Worm (Caenorhabditis elegans) whole organism, L3 larva: ENCODE data around the gene D2024.5.

Source experiments
- R02D3.7 ChIP-seq: fragments of 150-350 bp; optimal IDR thresholded peaks from 2 replicates; lab custom pipeline; 2014; ENCODE audit warnings: missing biosample characterization, missing genetic modification characterization
- ZK546.5 ChIP-seq: sonication (generic microtip); optimal IDR thresholded peaks from 2 replicates; lab custom pipeline; 2017; ENCODE audit warnings: missing biosample characterization, missing genetic modification characterization
- ceh-16 ChIP-seq: sonication (generic microtip); optimal IDR thresholded peaks from 2 replicates; lab custom pipeline; 2017; ENCODE audit warnings: missing biosample characterization, missing genetic modification characterization
- ceh-28 ChIP-seq: fragments of 150-350 bp; optimal IDR thresholded peaks from 2 replicates; lab custom pipeline; 2014; ENCODE audit warnings: missing biosample characterization, missing genetic modification reagents, missing genetic modification characterization
- ceh-82 ChIP-seq: fragments of 150-350 bp; optimal IDR thresholded peaks from 2 replicates; lab custom pipeline; 2014; ENCODE audit warnings: missing biosample characterization, missing genetic modification characterization
- daf-12 ChIP-seq: fragments of 150-350 bp; optimal IDR thresholded peaks from 2 replicates; lab custom pipeline; 2014; ENCODE audit warnings: missing biosample characterization, missing genetic modification reagents, missing genetic modification characterization
- egl-27 ChIP-seq: sonication (generic microtip); optimal IDR thresholded peaks from 4 replicates; lab custom pipeline; 2017; ENCODE audit warnings: missing biosample characterization, missing genetic modification reagents, missing genetic modification characterization
- egl-5 ChIP-seq: fragments of 150-350 bp; optimal IDR thresholded peaks from 2 replicates; lab custom pipeline; 2017; ENCODE audit warnings: missing biosample characterization, missing genetic modification reagents, missing genetic modification characterization, inconsistent platforms
- elt-1 ChIP-seq: fragments of 150-350 bp; optimal IDR thresholded peaks from 2 replicates; lab custom pipeline; 2014; ENCODE audit warnings: missing biosample characterization, missing genetic modification characterization
- elt-2 ChIP-seq: sonication (generic microtip); optimal IDR thresholded peaks from 2 replicates; lab custom pipeline; 2016; ENCODE audit warnings: missing genetic modification reagents, mild to moderate bottlenecking, missing genetic modification characterization, missing compliant biosample characterization
- elt-3 ChIP-seq, 3 experiments: fragments of 150-350 bp in 1 of 3; sonication (generic microtip) in 2 of 3; optimal IDR thresholded peaks; 2 replicates in 2 of 3; 4 replicates in 1 of 3; lab custom pipeline; 2014 to 2017; ENCODE audit warnings: missing biosample characterization in 3 of 3, missing genetic modification characterization in 3 of 3
- eor-1 ChIP-seq, 2 experiments: fragments of 150-350 bp; optimal IDR thresholded peaks; 2 replicates each; lab custom pipeline; 2014 to 2018; ENCODE audit warnings: missing biosample characterization in 2 of 2, missing genetic modification characterization in 2 of 2
- fkh-10 ChIP-seq: sonication (generic microtip); optimal IDR thresholded peaks from 2 replicates; lab custom pipeline; 2017; ENCODE audit warnings: missing biosample characterization, missing genetic modification reagents, missing genetic modification characterization
- fkh-2 ChIP-seq: fragments of 150-350 bp; optimal IDR thresholded peaks from 2 replicates; lab custom pipeline; 2014; ENCODE audit warnings: missing biosample characterization, missing genetic modification reagents, missing genetic modification characterization
- fos-1 ChIP-seq: fragments of 150-350 bp; optimal IDR thresholded peaks from 2 replicates; lab custom pipeline; 2014; ENCODE audit warnings: missing biosample characterization, missing genetic modification characterization
- hmg-11 ChIP-seq: sonication (generic microtip); optimal IDR thresholded peaks from 2 replicates; lab custom pipeline; 2016; ENCODE audit warnings: missing genetic modification characterization, missing compliant biosample characterization
- jun-1 ChIP-seq: fragments of 150-350 bp; optimal IDR thresholded peaks from 2 replicates; lab custom pipeline; 2014; ENCODE audit warnings: missing biosample characterization, missing genetic modification reagents, missing genetic modification characterization
- lin-15B ChIP-seq: fragments of 150-350 bp; optimal IDR thresholded peaks from 2 replicates; lab custom pipeline; 2014; ENCODE audit warnings: missing biosample characterization, missing genetic modification characterization
- lin-39 ChIP-seq: fragments of 150-350 bp; optimal IDR thresholded peaks from 2 replicates; lab custom pipeline; 2018; ENCODE audit warnings: missing biosample characterization, missing genetic modification reagents, missing genetic modification characterization
- lsy-12 ChIP-seq: sonication (generic microtip); optimal IDR thresholded peaks from 2 replicates; lab custom pipeline; 2016; ENCODE audit warnings: mild to moderate bottlenecking, missing genetic modification characterization, missing compliant biosample characterization
- mdl-1 ChIP-seq: fragments of 150-350 bp; optimal IDR thresholded peaks from 2 replicates; lab custom pipeline; 2014; ENCODE audit warnings: missing biosample characterization, missing genetic modification characterization
- mml-1 ChIP-seq: fragments of 150-350 bp; sonication (generic microtip); optimal IDR thresholded peaks from 3 replicates; lab custom pipeline; 2014; ENCODE audit warnings: missing biosample characterization, missing genetic modification characterization
- nfya-1 ChIP-seq: sonication (generic microtip); optimal IDR thresholded peaks from 2 replicates; lab custom pipeline; 2017; ENCODE audit warnings: missing genetic modification characterization, mild to moderate bottlenecking, missing compliant biosample characterization, antibody characterized with exemption, moderate library complexity; ENCODE audit not compliant: insufficient read depth
- nhr-11 ChIP-seq: fragments of 150-350 bp; optimal IDR thresholded peaks from 2 replicates; lab custom pipeline; 2014; ENCODE audit warnings: missing biosample characterization, missing genetic modification characterization
- nhr-12 ChIP-seq: fragments of 150-350 bp; optimal IDR thresholded peaks from 2 replicates; lab custom pipeline; 2014; ENCODE audit warnings: missing biosample characterization, missing genetic modification characterization
- nhr-23 ChIP-seq: fragments of 150-350 bp; optimal IDR thresholded peaks from 2 replicates; lab custom pipeline; 2014; ENCODE audit warnings: missing biosample characterization, missing genetic modification reagents, missing genetic modification characterization
- nhr-25 ChIP-seq: sonication (generic microtip); optimal IDR thresholded peaks from 2 replicates; lab custom pipeline; 2017; ENCODE audit warnings: missing biosample characterization, missing genetic modification characterization
- nhr-28 ChIP-seq: fragments of 150-350 bp; optimal IDR thresholded peaks from 2 replicates; lab custom pipeline; 2014; ENCODE audit warnings: missing biosample characterization, missing genetic modification characterization
- nhr-43 ChIP-seq: sonication (generic microtip); optimal IDR thresholded peaks from 2 replicates; lab custom pipeline; 2016; ENCODE audit warnings: mild to moderate bottlenecking, missing genetic modification characterization, missing compliant biosample characterization; ENCODE audit not compliant: poor library complexity, severe bottlenecking
- nhr-67 ChIP-seq: fragments of 150-350 bp; optimal IDR thresholded peaks from 2 replicates; lab custom pipeline; 2014; ENCODE audit warnings: missing biosample characterization, missing genetic modification characterization
- nhr-77 ChIP-seq: fragments of 150-350 bp; optimal IDR thresholded peaks from 2 replicates; lab custom pipeline; 2014; ENCODE audit warnings: missing biosample characterization, missing genetic modification characterization
- pha-4 ChIP-seq: fragments of 150-350 bp; optimal IDR thresholded peaks from 2 replicates; lab custom pipeline; 2014; ENCODE audit warnings: missing biosample characterization, missing genetic modification reagents, missing genetic modification characterization
- pqm-1 ChIP-seq: fragments of 150-350 bp; optimal IDR thresholded peaks from 2 replicates; lab custom pipeline; 2017; ENCODE audit warnings: missing biosample characterization, missing genetic modification characterization, inconsistent platforms
- sea-2 ChIP-seq: fragments of 150-350 bp; sonication (generic microtip); optimal IDR thresholded peaks from 4 replicates; lab custom pipeline; 2014; ENCODE audit warnings: missing biosample characterization, missing genetic modification reagents, missing genetic modification characterization
- snpc-4 ChIP-seq: fragments of 150-350 bp; optimal IDR thresholded peaks from 2 replicates; lab custom pipeline; 2014; ENCODE audit warnings: missing biosample characterization, missing genetic modification characterization
- tbx-2 ChIP-seq: sonication (generic microtip); optimal IDR thresholded peaks from 2 replicates; lab custom pipeline; 2016; ENCODE audit warnings: mild to moderate bottlenecking, missing genetic modification characterization, missing compliant biosample characterization
- unc-39 ChIP-seq: sonication (generic microtip); optimal IDR thresholded peaks from 4 replicates; lab custom pipeline; 2017; ENCODE audit warnings: missing biosample characterization, missing genetic modification characterization
- unc-62 ChIP-seq: fragments of 150-350 bp; sonication (generic microtip); optimal IDR thresholded peaks from 4 replicates; lab custom pipeline; 2014; ENCODE audit warnings: missing biosample characterization, missing genetic modification reagents, missing genetic modification characterization
- zag-1 ChIP-seq: fragments of 150-350 bp; optimal IDR thresholded peaks from 2 replicates; lab custom pipeline; 2014; ENCODE audit warnings: missing biosample characterization, missing genetic modification characterization
- ztf-11 ChIP-seq: fragments of 150-350 bp; optimal IDR thresholded peaks from 2 replicates; lab custom pipeline; 2014; ENCODE audit warnings: missing biosample characterization, missing genetic modification characterization
- ztf-4 ChIP-seq: fragments of 150-350 bp; optimal IDR thresholded peaks from 2 replicates; lab custom pipeline; 2014; ENCODE audit warnings: missing biosample characterization, missing genetic modification characterization

Gene D2024.5

ce11 chrIV:7235382-7235917, 7.3 kb upstream of the D2024.5 start:
- TF ChIP-seq mdl-1, result no peak
- TF ChIP-seq snpc-4, result peak; percentile 45
- TF ChIP-seq elt-3 (tag; optimal IDR thresholded peaks at IDR 0.05; lab: Kevin White, UChicago), result no peak
- no peak for TF ChIP-seq egl-27
- no peak for TF ChIP-seq elt-1 (tag; lab: Kevin White, UChicago)
- TF ChIP-seq nhr-67, result no peak
- peak; percentile 39 for TF ChIP-seq lin-15B (tag; lab: Kevin White, UChicago)
- peak; percentile 79 for TF ChIP-seq nfya-1 (tag; lab: Kevin White, UChicago)
- no peak for TF ChIP-seq R02D3.7 (tag; lab: Kevin White, UChicago)
- no peak for TF ChIP-seq nhr-12 (tag; lab: Kevin White, UChicago)
- TF ChIP-seq nhr-43 (tag; lab: Kevin White, UChicago), result no peak
- TF ChIP-seq sea-2, result no peak
- no peak for TF ChIP-seq nhr-25 (tag; lab: Kevin White, UChicago)
- peak; percentile 58 for TF ChIP-seq lin-39
- TF ChIP-seq ztf-11 (tag; lab: Kevin White, UChicago), result no peak
- no peak for TF ChIP-seq mml-1
- TF ChIP-seq zag-1 (tag; lab: Kevin White, UChicago), result no peak
- no peak for TF ChIP-seq nhr-77 (tag; lab: Kevin White, UChicago)
- no peak for TF ChIP-seq ceh-82 (tag; lab: Kevin White, UChicago)
- no peak for TF ChIP-seq unc-39 (tag; lab: Kevin White, UChicago)
- no peak for TF ChIP-seq fkh-10 (GFP tag; lab: Kevin White, UChicago)
- TF ChIP-seq nhr-11 (tag; lab: Kevin White, UChicago), result peak; percentile 34
- TF ChIP-seq pqm-1, result peak; percentile 87
- TF ChIP-seq daf-12, result no peak
- peak; percentile 6 for TF ChIP-seq nhr-23 (tag; lab: Kevin White, UChicago)
- no peak for TF ChIP-seq lsy-12 (tag; lab: Kevin White, UChicago)
- TF ChIP-seq pha-4 (tag; lab: Kevin White, UChicago), result peak; percentile 64
- TF ChIP-seq elt-2 (tag; lab: Kevin White, UChicago), result peak; percentile 92
- peak; percentile 79 for TF ChIP-seq hmg-11 (tag; lab: Kevin White, UChicago)
- peak; percentile 55 for TF ChIP-seq egl-5 (tag; lab: Kevin White, UChicago)
- TF ChIP-seq jun-1, result peak; percentile 76
- no peak for TF ChIP-seq fkh-2 (tag; lab: Kevin White, UChicago)
- TF ChIP-seq ceh-28 (tag; lab: Kevin White, UChicago), result no peak
- no peak for TF ChIP-seq ZK546.5 (tag; lab: Kevin White, UChicago)
- peak; percentile 44 for TF ChIP-seq tbx-2 (tag; lab: Kevin White, UChicago)
- no peak for TF ChIP-seq nhr-28 (tag; lab: Kevin White, UChicago)
- TF ChIP-seq ztf-4 (tag; lab: Kevin White, UChicago), result no peak
- TF ChIP-seq fos-1 (tag; lab: Kevin White, UChicago), result no peak

DNA sequence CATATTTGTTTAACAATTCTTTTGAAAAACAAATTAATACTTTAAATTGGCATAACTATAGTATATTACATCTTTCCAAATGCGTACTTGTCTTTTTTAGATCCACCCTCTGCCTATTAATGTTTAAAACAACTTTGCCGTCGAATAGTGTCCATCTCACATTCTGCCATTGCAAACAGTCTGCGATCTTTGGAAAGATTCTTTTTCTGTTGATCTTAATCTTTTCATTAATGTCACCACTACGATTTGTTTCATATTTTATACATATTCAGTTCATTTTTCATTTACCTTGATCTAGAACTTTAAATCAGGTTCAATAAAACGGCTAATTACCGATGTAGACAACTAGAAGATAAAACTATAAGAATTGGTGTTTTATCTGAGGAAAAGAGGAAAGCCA, 6.5 kb upstream of the D2024.5 start:
- TF ChIP-seq elt-1 (tag; lab: Kevin White, UChicago), result peak; percentile 93
- no peak for TF ChIP-seq nhr-12 (tag; lab: Kevin White, UChicago)

DNA sequence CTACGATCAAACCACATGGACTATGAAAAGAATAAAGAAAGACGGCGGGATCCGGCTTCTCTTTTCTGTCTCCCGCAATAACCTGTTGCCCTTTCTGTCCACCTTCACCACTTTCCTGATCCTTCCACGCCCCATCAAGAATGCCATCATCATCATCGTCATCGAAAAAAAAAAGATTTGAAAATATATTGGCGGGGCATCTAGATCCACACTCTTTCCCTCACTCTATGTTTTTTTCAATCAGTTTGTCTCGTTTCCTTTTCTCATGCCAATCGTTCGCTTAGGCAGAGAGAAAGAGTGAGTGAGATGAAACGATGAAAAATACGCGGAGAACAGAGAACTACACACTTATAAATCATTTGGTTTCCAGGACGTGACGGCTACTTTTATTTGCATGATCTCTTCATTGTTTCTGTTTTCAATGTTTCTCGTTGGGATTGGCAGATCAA, 5.5 kb upstream of the D2024.5 start:
- TF ChIP-seq egl-5 (tag; lab: Kevin White, UChicago), result peak; percentile 57
- TF ChIP-seq zag-1 (tag; lab: Kevin White, UChicago), result no peak
- no peak for TF ChIP-seq daf-12
- peak; percentile 19 for TF ChIP-seq nfya-1 (tag; lab: Kevin White, UChicago)
- no peak for TF ChIP-seq mdl-1
- TF ChIP-seq nhr-23 (tag; lab: Kevin White, UChicago), result no peak
- no peak for TF ChIP-seq unc-62 (GFP tag; lab: Kevin White, UChicago)
- no peak for TF ChIP-seq ceh-82 (tag; lab: Kevin White, UChicago)
- TF ChIP-seq elt-2 (tag; lab: Kevin White, UChicago), result no peak
- peak; percentile 7 for TF ChIP-seq lin-39
- TF ChIP-seq ztf-4 (tag; lab: Kevin White, UChicago), result no peak
- TF ChIP-seq nhr-67, result no peak
- TF ChIP-seq ztf-11 (tag; lab: Kevin White, UChicago), result no peak
- TF ChIP-seq nhr-28 (tag; lab: Kevin White, UChicago), result no peak
- TF ChIP-seq ZK546.5 (tag; lab: Kevin White, UChicago), result no peak
- no peak for TF ChIP-seq lin-15B (tag; lab: Kevin White, UChicago)
- no peak for TF ChIP-seq unc-39 (tag; lab: Kevin White, UChicago)
- TF ChIP-seq nhr-43 (tag; lab: Kevin White, UChicago), result peak; percentile 72
- TF ChIP-seq ceh-16 (tag; lab: Kevin White, UChicago), result no peak
- no peak for TF ChIP-seq eor-1 (tag; optimal IDR thresholded peaks at IDR 0.05; lab: Kevin White, UChicago)
- TF ChIP-seq lsy-12 (tag; lab: Kevin White, UChicago), result no peak
- no peak for TF ChIP-seq fkh-2 (tag; lab: Kevin White, UChicago)
- TF ChIP-seq pqm-1, result no peak
